Worm (Caenorhabditis elegans) whole organism, mixed stage, embryonic: Measurements from ENCODE around the gene dnj-15.

ENCODE experiments used
- bed-3 ChIP-seq: fragments of 200-800 bp; sonication (Bioruptor generic); optimal IDR thresholded peaks from 3 replicates; lab custom pipeline; 2018; ENCODE audit warnings: mild to moderate bottlenecking, missing genetic modification characterization, moderate library complexity, missing compliant biosample characterization
- blmp-1 ChIP-seq: fragments of 150-350 bp; optimal IDR thresholded peaks from 2 replicates; lab custom pipeline; 2014; ENCODE audit warnings: missing biosample characterization, missing genetic modification characterization
- ceh-83 ChIP-seq: fragments of 200-800 bp; sonication (Bioruptor generic); optimal IDR thresholded peaks from 2 replicates; lab custom pipeline; 2018; ENCODE audit warnings: mild to moderate bottlenecking, missing genetic modification characterization, missing compliant biosample characterization
- cnd-1 ChIP-seq: fragments of 200-800 bp; sonication (Bioruptor generic); optimal IDR thresholded peaks from 2 replicates; lab custom pipeline; 2018; ENCODE audit warnings: mild to moderate bottlenecking, missing genetic modification characterization, missing compliant biosample characterization
- drap-1 ChIP-seq: fragments of 200-800 bp; sonication (Bioruptor generic); optimal IDR thresholded peaks from 3 replicates; lab custom pipeline; 2018; ENCODE audit warnings: mild to moderate bottlenecking, missing genetic modification characterization, missing compliant biosample characterization
- flh-1 ChIP-seq: fragments of 200-800 bp; sonication (Bioruptor generic); optimal IDR thresholded peaks from 2 replicates; lab custom pipeline; 2018; ENCODE audit warnings: mild to moderate bottlenecking, missing genetic modification characterization, moderate library complexity, missing compliant biosample characterization
- ham-2 ChIP-seq: fragments of 200-800 bp; sonication (Bioruptor generic); optimal IDR thresholded peaks from 2 replicates; lab custom pipeline; 2018; ENCODE audit warnings: mild to moderate bottlenecking, missing genetic modification characterization, missing compliant biosample characterization
- lin-13 ChIP-seq: fragments of 150-350 bp; optimal IDR thresholded peaks from 2 replicates; lab custom pipeline; 2014; ENCODE audit warnings: missing biosample characterization, missing genetic modification characterization
- lin-32 ChIP-seq: fragments of 200-800 bp; sonication (Bioruptor generic); optimal IDR thresholded peaks from 2 replicates; lab custom pipeline; 2018; ENCODE audit warnings: mild to moderate bottlenecking, missing genetic modification characterization, missing compliant biosample characterization
- lsy-2 ChIP-seq: fragments of 150-350 bp; optimal IDR thresholded peaks from 2 replicates; lab custom pipeline; 2014; ENCODE audit warnings: missing biosample characterization, missing genetic modification characterization
- mep-1 ChIP-seq: fragments of 150-350 bp; optimal IDR thresholded peaks from 2 replicates; lab custom pipeline; 2017; ENCODE audit warnings: missing biosample characterization, missing genetic modification reagents, missing genetic modification characterization, inconsistent platforms
- nhr-12 ChIP-seq: fragments of 150-350 bp; optimal IDR thresholded peaks from 2 replicates; lab custom pipeline; 2014; ENCODE audit warnings: missing biosample characterization, missing genetic modification characterization
- nhr-2 ChIP-seq: fragments of 150-350 bp; optimal IDR thresholded peaks from 2 replicates; lab custom pipeline; 2014; ENCODE audit warnings: missing biosample characterization, missing genetic modification characterization
- nhr-28 ChIP-seq: fragments of 150-350 bp; optimal IDR thresholded peaks from 2 replicates; lab custom pipeline; 2014; ENCODE audit warnings: missing biosample characterization, missing genetic modification characterization
- sem-2 ChIP-seq: fragments of 200-800 bp; sonication (Bioruptor generic); optimal IDR thresholded peaks from 2 replicates; lab custom pipeline; 2018; ENCODE audit warnings: mild to moderate bottlenecking, missing genetic modification characterization, missing compliant biosample characterization
- sptf-1 ChIP-seq: sonication (generic microtip); optimal IDR thresholded peaks from 2 replicates; lab custom pipeline; 2017; ENCODE audit warnings: mild to moderate bottlenecking, missing genetic modification characterization, moderate library complexity, missing compliant biosample characterization
- tbx-8 ChIP-seq: fragments of 200-800 bp; sonication (Bioruptor generic); optimal IDR thresholded peaks from 2 replicates; lab custom pipeline; 2018; ENCODE audit warnings: mild to moderate bottlenecking, missing genetic modification characterization, moderate library complexity, missing compliant biosample characterization
- unc-62 ChIP-seq: fragments of 150-350 bp; optimal IDR thresholded peaks from 2 replicates; lab custom pipeline; 2014; ENCODE audit warnings: missing biosample characterization, missing genetic modification reagents, missing genetic modification characterization
- zip-8 ChIP-seq: fragments of 150-350 bp; optimal IDR thresholded peaks from 2 replicates; lab custom pipeline; 2014; ENCODE audit warnings: missing biosample characterization, missing genetic modification characterization
- ztf-11 ChIP-seq: fragments of 150-350 bp; optimal IDR thresholded peaks from 2 replicates; lab custom pipeline; 2014; ENCODE audit warnings: missing biosample characterization, missing genetic modification characterization

The dnj-15 gene

DNA sequence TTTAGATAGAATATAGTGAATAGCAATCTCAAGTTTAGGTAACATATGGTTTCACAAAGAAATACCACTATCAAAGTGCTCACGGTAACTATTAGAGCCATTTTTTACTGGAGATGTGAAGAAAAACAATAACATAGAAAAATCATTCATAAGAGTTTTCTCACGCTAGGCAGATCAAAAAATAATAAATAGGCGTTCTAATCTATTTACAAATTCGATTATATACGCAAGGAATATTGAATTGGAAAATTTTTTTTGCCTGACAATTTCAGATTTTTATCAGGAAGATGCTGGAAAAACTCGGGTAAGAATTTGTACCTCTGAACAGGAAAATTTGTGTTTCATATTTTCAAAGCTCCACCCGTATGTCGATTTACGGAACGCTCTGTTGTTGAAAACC, 51.7 kb downstream of the dnj-15 start, which contains the start of gene srbc-70:
TSS of gene srbc-70 (minus strand) at position 101 of the 400 bp plus-strand sequence.
- TF ChIP-seq ztf-11 (tag; lab: Kevin White, UChicago) (no peak), unc-62 (no peak), nhr-12 (tag; lab: Kevin White, UChicago) (no peak), lin-32 (GFP tag; lab: Kevin White, UChicago) (no peak), lsy-2 (tag; lab: Kevin White, UChicago) (no peak), cnd-1 (tag; lab: Kevin White, UChicago) (no peak), ham-2 (GFP tag; lab: Kevin White, UChicago) (no peak), flh-1 (GFP tag; lab: Kevin White, UChicago) (no peak), nhr-28 (tag; lab: Kevin White, UChicago) (no peak), bed-3 (GFP tag; lab: Kevin White, UChicago) (no peak), sptf-1 (tag; lab: Kevin White, UChicago) (no peak), tbx-8 (no peak), mep-1 (tag; lab: Kevin White, UChicago) (no peak), blmp-1 (tag; lab: Kevin White, UChicago) (no peak), sem-2 (no peak), zip-8 (tag; lab: Kevin White, UChicago) (no peak), nhr-2 (tag; lab: Kevin White, UChicago) (no peak), lin-13 (tag; lab: Kevin White, UChicago) (no peak), ceh-83 (GFP tag; lab: Kevin White, UChicago) (no peak), drap-1 (GFP tag; lab: Kevin White, UChicago) (no peak)
